Worm (Caenorhabditis elegans) whole organism, L4 larva: ENCODE results near the gene M18.3.
A peak's percentile ranks its signal among the peaks of the same experiment; 100 is the strongest.

ENCODE experiments used
- T20F7.1 ChIP-seq: fragments of 200-800 bp; sonication (Bioruptor generic); optimal IDR thresholded peaks from 2 replicates; lab custom pipeline; 2018; ENCODE audit warnings: mild to moderate bottlenecking, missing genetic modification characterization, missing compliant biosample characterization
- hlh-11 ChIP-seq: fragments of 200-800 bp; sonication (Bioruptor generic); optimal IDR thresholded peaks from 2 replicates; lab custom pipeline; 2018; ENCODE audit warnings: mild to moderate bottlenecking, missing genetic modification characterization, missing compliant biosample characterization
- lin-38 ChIP-seq: fragments of 200-800 bp; sonication (Bioruptor generic); IDR thresholded peaks from 2 replicates; pipeline ENCODE4 v1.3.6; 2022; ENCODE audit warnings: missing genetic modification reagents, missing genetic modification characterization, missing compliant biosample characterization
- mxl-3 ChIP-seq: fragments of 200-800 bp; sonication (Bioruptor generic); optimal IDR thresholded peaks from 2 replicates; lab custom pipeline; 2018; ENCODE audit warnings: mild to moderate bottlenecking, missing genetic modification characterization, missing compliant biosample characterization
- nhr-25 ChIP-seq: sonication (generic microtip); optimal IDR thresholded peaks from 2 replicates; lab custom pipeline; 2017; ENCODE audit warnings: missing genetic modification characterization, mild to moderate bottlenecking, missing compliant biosample characterization, antibody characterized with exemption, moderate library complexity, borderline replicate concordance; ENCODE audit not compliant: insufficient read depth
- vab-7 ChIP-seq: fragments of 200-800 bp; sonication (Bioruptor generic); IDR thresholded peaks from 2 replicates; pipeline ENCODE4 v1.3.6; 2022; ENCODE audit warnings: missing genetic modification reagents, missing genetic modification characterization, missing compliant biosample characterization

Gene M18.3

ce11 chrIV:12157915-12158314 lies 52.3 kb downstream of the M18.3 start (continued):
- TF ChIP-seq mxl-3 (GFP tag; lab: Kevin White, UChicago) (peak; percentile 25), nhr-25 (tag; lab: Kevin White, UChicago) (no peak), T20F7.1 (GFP tag; lab: Kevin White, UChicago) (no peak), lin-38 (GFP tag; lab: Robert Waterston, UW) (no peak), vab-7 (GFP tag; lab: Robert Waterston, UW) (no peak), hlh-11 (tag; lab: Kevin White, UChicago) (no peak)
